Fruit fly (Drosophila melanogaster) whole organism, embryonic: ENCODE results near the gene CG10185.

ENCODE experiments used
- Atf-2 ChIP-seq: fragments of 200-800 bp; sonication (Bioruptor generic); optimal IDR thresholded peaks from 2 replicates; lab custom pipeline; 2016; ENCODE audit warnings: missing biosample characterization, missing genetic modification characterization
- Atf6 ChIP-seq: fragments of 200-800 bp; sonication (Bioruptor generic); IDR thresholded peaks from 2 replicates; pipeline ENCODE4 v1.3.6; 2022; ENCODE audit warnings: missing biosample characterization, missing genetic modification characterization
- Blimp-1 ChIP-seq: fragments of 200-800 bp; sonication (Bioruptor generic); optimal IDR thresholded peaks from 3 replicates; lab custom pipeline; 2018; ENCODE audit warnings: missing biosample characterization, missing genetic modification characterization, mild to moderate bottlenecking, moderate library complexity, missing genetic modification reagents
- CG10209 ChIP-seq: fragments of 200-800 bp; sonication (Bioruptor generic); optimal IDR thresholded peaks from 3 replicates; lab custom pipeline; 2017; ENCODE audit warnings: missing biosample characterization, mild to moderate bottlenecking, missing genetic modification characterization, missing genetic modification reagents
- CG10321 ChIP-seq: fragments of 200-800 bp; sonication (Bioruptor generic); IDR thresholded peaks from 2 replicates; pipeline ENCODE4 v1.3.6; 2022; ENCODE audit warnings: missing biosample characterization, missing genetic modification characterization
- CG11560 ChIP-seq: fragments of 200-800 bp; sonication (Bioruptor generic); IDR thresholded peaks from 3 replicates; pipeline ENCODE4 v1.3.6; 2022; ENCODE audit warnings: missing biosample characterization, missing genetic modification characterization
- CG12219 ChIP-seq: fragments of 200-800 bp; sonication (Bioruptor generic); optimal IDR thresholded peaks from 3 replicates; lab custom pipeline; 2018; ENCODE audit warnings: missing biosample characterization, mild to moderate bottlenecking, missing genetic modification characterization
- CG12236 ChIP-seq: fragments of 200-800 bp; sonication (Bioruptor generic); optimal IDR thresholded peaks from 2 replicates; lab custom pipeline; 2016; ENCODE audit warnings: missing biosample characterization, missing genetic modification characterization
- CG12744 ChIP-seq: fragments of 200-800 bp; sonication (Bioruptor generic); optimal IDR thresholded peaks from 2 replicates; lab custom pipeline; 2016; ENCODE audit warnings: missing biosample characterization, missing genetic modification characterization
- CG12769 ChIP-seq: fragments of 200-800 bp; sonication (Bioruptor generic); optimal IDR thresholded peaks from 2 replicates; lab custom pipeline; 2019; ENCODE audit warnings: missing biosample characterization, mild to moderate bottlenecking, missing genetic modification characterization, moderate library complexity
- CG13775 ChIP-seq: fragments of 200-800 bp; sonication (Bioruptor generic); optimal IDR thresholded peaks from 3 replicates; lab custom pipeline; 2017; ENCODE audit warnings: missing biosample characterization, mild to moderate bottlenecking, missing genetic modification characterization
- CG14014 ChIP-seq: fragments of 200-800 bp; sonication (Bioruptor generic); IDR thresholded peaks from 2 replicates; pipeline ENCODE4 v1.3.6; 2022; ENCODE audit warnings: missing biosample characterization, missing genetic modification characterization
- CG1602 ChIP-seq: fragments of 200-800 bp; sonication (Bioruptor generic); optimal IDR thresholded peaks from 3 replicates; lab custom pipeline; 2016; ENCODE audit warnings: missing biosample characterization, missing genetic modification characterization
- CG1647 ChIP-seq: fragments of 200-800 bp; sonication (Bioruptor generic); optimal IDR thresholded peaks from 3 replicates; lab custom pipeline; 2016; ENCODE audit warnings: missing biosample characterization, missing genetic modification characterization
- CG17802 ChIP-seq: fragments of 200-800 bp; sonication (Bioruptor generic); optimal IDR thresholded peaks from 2 replicates; lab custom pipeline; 2018; ENCODE audit warnings: missing biosample characterization, mild to moderate bottlenecking, missing genetic modification characterization, moderate library complexity
- CG17829 ChIP-seq: fragments of 200-800 bp; optimal IDR thresholded peaks from 2 replicates; lab custom pipeline; 2019; ENCODE audit warnings: missing biosample characterization, mild to moderate bottlenecking, missing genetic modification characterization, moderate library complexity
- CG31365 ChIP-seq: fragments of 200-800 bp; sonication (Bioruptor generic); optimal IDR thresholded peaks from 2 replicates; lab custom pipeline; 2018; ENCODE audit warnings: missing biosample characterization, mild to moderate bottlenecking, missing genetic modification characterization
- CG32772 ChIP-seq: fragments of 200-800 bp; sonication (Bioruptor generic); IDR thresholded peaks from 2 replicates; pipeline ENCODE4 v1.3.6; 2022; ENCODE audit warnings: missing biosample characterization, missing genetic modification characterization
- CG6765 ChIP-seq: fragments of 200-800 bp; sonication (Bioruptor generic); optimal IDR thresholded peaks from 3 replicates; lab custom pipeline; 2017; ENCODE audit warnings: missing biosample characterization, mild to moderate bottlenecking, missing genetic modification characterization
- CG6813 ChIP-seq: fragments of 200-800 bp; sonication (Bioruptor generic); optimal IDR thresholded peaks from 2 replicates; lab custom pipeline; 2017; ENCODE audit warnings: missing biosample characterization, missing genetic modification characterization, mild to moderate bottlenecking, moderate library complexity, missing genetic modification reagents
- CG7357 ChIP-seq: fragments of 200-800 bp; sonication (Bioruptor generic); IDR thresholded peaks from 3 replicates; pipeline ENCODE4 v1.3.6; 2022; ENCODE audit warnings: missing biosample characterization, missing genetic modification characterization
- CG9609 ChIP-seq: fragments of 200-800 bp; sonication (Bioruptor generic); optimal IDR thresholded peaks from 3 replicates; lab custom pipeline; 2016; ENCODE audit warnings: missing biosample characterization, missing genetic modification characterization
- CrebB ChIP-seq: fragments of 200-800 bp; sonication (Bioruptor generic); optimal IDR thresholded peaks from 3 replicates; lab custom pipeline; 2018; ENCODE audit warnings: missing biosample characterization, mild to moderate bottlenecking, missing genetic modification characterization
- Dek ChIP-seq: fragments of 200-800 bp; sonication (Bioruptor generic); optimal IDR thresholded peaks from 3 replicates; lab custom pipeline; 2019; ENCODE audit warnings: missing biosample characterization, mild to moderate bottlenecking, missing genetic modification characterization, moderate library complexity
- Doc3 ChIP-seq: fragments of 200-800 bp; sonication (Bioruptor generic); IDR thresholded peaks from 3 replicates; pipeline ENCODE4 v1.3.6; 2022; ENCODE audit warnings: missing biosample characterization, missing genetic modification characterization; ENCODE audit not compliant: partially characterized antibody
- Fer1 ChIP-seq: fragments of 200-800 bp; sonication (Bioruptor generic); optimal IDR thresholded peaks from 2 replicates; lab custom pipeline; 2017; ENCODE audit warnings: missing biosample characterization, mild to moderate bottlenecking, missing genetic modification characterization
- H15 ChIP-seq: fragments of 200-800 bp; sonication (Bioruptor generic); IDR thresholded peaks from 3 replicates; pipeline ENCODE4 v1.3.6; 2022; ENCODE audit warnings: missing biosample characterization, missing genetic modification characterization
- Hand ChIP-seq: fragments of 200-800 bp; sonication (Bioruptor generic); optimal IDR thresholded peaks from 2 replicates; lab custom pipeline; 2017; ENCODE audit warnings: mild to moderate bottlenecking, missing biosample characterization, missing genetic modification reagents, missing genetic modification characterization
- HmgD ChIP-seq: fragments of 200-800 bp; sonication (Bioruptor generic); optimal IDR thresholded peaks from 3 replicates; lab custom pipeline; 2016; ENCODE audit warnings: missing biosample characterization, missing genetic modification characterization
- Jarid2 ChIP-seq: fragments of 200-800 bp; sonication (Bioruptor generic); optimal IDR thresholded peaks from 3 replicates; lab custom pipeline; 2017; ENCODE audit warnings: mild to moderate bottlenecking, missing biosample characterization, missing genetic modification reagents, missing genetic modification characterization
- MBD-R2 ChIP-seq: fragments of 200-800 bp; sonication (Bioruptor generic); IDR thresholded peaks from 2 replicates; pipeline ENCODE4 v1.3.6; 2022; ENCODE audit warnings: missing biosample characterization, missing genetic modification characterization
- Med ChIP-seq: fragments of 200-800 bp; sonication (Bioruptor generic); peaks from one replicate; lab custom pipeline; 2016; ENCODE audit warnings: missing biosample characterization, missing genetic modification characterization, mild to moderate bottlenecking, inconsistent platforms, moderate library complexity
- Mrtf ChIP-seq: fragments of 200-800 bp; sonication (Bioruptor generic); IDR thresholded peaks from 3 replicates; pipeline ENCODE4 v1.3.6; 2022; ENCODE audit warnings: missing biosample characterization, missing genetic modification characterization
- NC2β ChIP-seq: fragments of 200-800 bp; sonication (Bioruptor generic); optimal IDR thresholded peaks from 2 replicates; lab custom pipeline; 2016; ENCODE audit warnings: missing biosample characterization, missing genetic modification characterization
- fru ChIP-seq: fragments of >200 bp; optimal IDR thresholded peaks from 2 replicates; lab custom pipeline; 2017
- ftz-f1 ChIP-seq: fragments of 200-800 bp; sonication (Bioruptor generic); optimal IDR thresholded peaks from 2 replicates; lab custom pipeline; 2016; ENCODE audit warnings: missing biosample characterization, missing genetic modification characterization
- h ChIP-seq: fragments of >200 bp; optimal IDR thresholded peaks from 2 replicates; lab custom pipeline; 2017
- knrl ChIP-seq: fragments of 200-800 bp; sonication (Bioruptor generic); IDR thresholded peaks from 3 replicates; pipeline ENCODE4 v1.3.6; 2022; ENCODE audit warnings: missing biosample characterization, missing genetic modification characterization; ENCODE audit not compliant: partially characterized antibody
- maf-S ChIP-seq: fragments of 200-800 bp; sonication (Bioruptor generic); optimal IDR thresholded peaks from 2 replicates; lab custom pipeline; 2016; ENCODE audit warnings: missing biosample characterization, missing genetic modification characterization
- nerfin-2 ChIP-seq: fragments of 200-800 bp; sonication (Bioruptor generic); IDR thresholded peaks from 2 replicates; pipeline ENCODE4 v1.3.6; 2022; ENCODE audit warnings: missing biosample characterization, missing genetic modification characterization; ENCODE audit not compliant: partially characterized antibody
- p53 ChIP-seq: fragments of 200-800 bp; sonication (Bioruptor generic); optimal IDR thresholded peaks from 2 replicates; lab custom pipeline; 2016; ENCODE audit warnings: missing biosample characterization, missing genetic modification characterization
- phol ChIP-seq: fragments of 200-800 bp; sonication (Bioruptor generic); optimal IDR thresholded peaks from 3 replicates; lab custom pipeline; 2018; ENCODE audit warnings: missing biosample characterization, mild to moderate bottlenecking, missing genetic modification characterization, moderate library complexity
- sens-2 ChIP-seq: fragments of 200-800 bp; sonication (Bioruptor generic); IDR thresholded peaks from 2 replicates; pipeline ENCODE4 v1.3.6; 2022; ENCODE audit warnings: missing biosample characterization, missing genetic modification characterization
- ssp ChIP-seq: fragments of 200-800 bp; sonication (Bioruptor generic); IDR thresholded peaks from 2 replicates; pipeline ENCODE4 v1.3.6; 2022; ENCODE audit warnings: missing biosample characterization, missing genetic modification characterization
- tna ChIP-seq: fragments of 200-800 bp; sonication (Bioruptor generic); IDR thresholded peaks from 2 replicates; pipeline ENCODE4 v1.3.6; 2022; ENCODE audit warnings: missing biosample characterization, missing genetic modification characterization; ENCODE audit not compliant: partially characterized antibody
- tup ChIP-seq: fragments of 200-800 bp; sonication (Bioruptor generic); optimal IDR thresholded peaks from 2 replicates; lab custom pipeline; 2016; ENCODE audit warnings: missing biosample characterization, mild to moderate bottlenecking, missing genetic modification characterization, moderate library complexity
- unpg ChIP-seq: fragments of 200-800 bp; sonication (Bioruptor generic); optimal IDR thresholded peaks from 3 replicates; lab custom pipeline; 2018; ENCODE audit warnings: missing biosample characterization, mild to moderate bottlenecking, missing genetic modification characterization, moderate library complexity
- vnd ChIP-seq: fragments of 200-800 bp; sonication (Bioruptor generic); IDR thresholded peaks from 3 replicates; pipeline ENCODE4 v1.3.6; 2022; ENCODE audit warnings: missing biosample characterization, missing genetic modification characterization; ENCODE audit not compliant: partially characterized antibody
- vvl ChIP-seq: fragments of 200-800 bp; sonication (Bioruptor generic); IDR thresholded peaks from 2 replicates; pipeline ENCODE4 v1.3.6; 2022; ENCODE audit warnings: missing biosample characterization, missing genetic modification characterization
- z ChIP-seq: fragments of 200-800 bp; sonication (Bioruptor generic); IDR thresholded peaks from 3 replicates; pipeline ENCODE4 v1.3.6; 2022; ENCODE audit warnings: missing biosample characterization, missing genetic modification characterization
- zf30C ChIP-seq: fragments of 200-800 bp; sonication (Bioruptor generic); optimal IDR thresholded peaks from 3 replicates; lab custom pipeline; 2018; ENCODE audit warnings: missing biosample characterization, mild to moderate bottlenecking, missing genetic modification characterization

Gene CG10185

dm6 chr3R:16050621-16051328 lies 16.6 kb downstream of the CG10185 start, which contains the start of gene msps (continued):
- no peak for TF ChIP-seq Fer1 (GFP tag; lab: Kevin White, UChicago)
- TF ChIP-seq Atf-2 (GFP tag; lab: Kevin White, UChicago), result no peak
- TF ChIP-seq CG10209 (GFP tag; lab: Kevin White, UChicago), result no peak
- no peak for TF ChIP-seq Dek (tag; lab: Kevin White, UChicago)
- no peak for TF ChIP-seq z
- TF ChIP-seq CG12744 (GFP tag; lab: Kevin White, UChicago), result no peak
- no peak for TF ChIP-seq CG17802 (tag; lab: Kevin White, UChicago)
- TF ChIP-seq phol (tag; lab: Kevin White, UChicago), result peak; percentile 3
- TF ChIP-seq CG32772 (GFP tag; lab: Robert Waterston, UW), result no peak
- no peak for TF ChIP-seq vvl (GFP tag; lab: Robert Waterston, UW)
- TF ChIP-seq CG14014 (GFP tag; lab: Robert Waterston, UW), result no peak
- no peak for TF ChIP-seq Jarid2
- TF ChIP-seq CG1647, result no peak
- no peak for TF ChIP-seq NC2β (GFP tag; lab: Kevin White, UChicago)
- no peak for TF ChIP-seq CG13775 (GFP tag; lab: Kevin White, UChicago)
- no peak for TF ChIP-seq zf30C (GFP tag; lab: Kevin White, UChicago)
- no peak for TF ChIP-seq CG12219 (GFP tag; lab: Kevin White, UChicago)
- TF ChIP-seq Mrtf (GFP tag; lab: Robert Waterston, UW), result no peak
- TF ChIP-seq CG6765 (GFP tag; lab: Kevin White, UChicago), result no peak
- no peak for TF ChIP-seq maf-S (GFP tag; lab: Kevin White, UChicago)
- peak; percentile 45; the same call in 2 of the 3 replicates for TF ChIP-seq knrl (GFP tag; lab: Robert Waterston, UW)
- no peak for TF ChIP-seq CG10321 (GFP tag; lab: Robert Waterston, UW)
- TF ChIP-seq CG12769, result no peak
- no peak for TF ChIP-seq sens-2 (GFP tag; lab: Robert Waterston, UW)
- TF ChIP-seq CG6813, result no peak
- TF ChIP-seq h (lab: Kevin White, UChicago), result no peak
- TF ChIP-seq HmgD (GFP tag; lab: Kevin White, UChicago), result no peak
- TF ChIP-seq Blimp-1, result no peak
- TF ChIP-seq nerfin-2, result peak; percentile 78
- no peak for TF ChIP-seq unpg (GFP tag; lab: Kevin White, UChicago)
- no peak for TF ChIP-seq CG12236 (GFP tag; lab: Kevin White, UChicago)
- no peak for TF ChIP-seq ftz-f1 (GFP tag; lab: Kevin White, UChicago)

- TF ChIP-seq H15 (GFP tag; lab: Robert Waterston, UW) (peak; percentile 39; the same call in 1 of the 3 replicates), tup (GFP tag; lab: Kevin White, UChicago) (no peak), vnd (peak; percentile 79), Atf6 (GFP tag; lab: Robert Waterston, UW) (no peak), ssp (peak; percentile 34; the same call in 1 of the 2 replicates), tna (GFP tag; lab: Robert Waterston, UW) (peak; percentile 53), Med (GFP tag; lab: Kevin White, UChicago) (peak; percentile 92), CG7357 (GFP tag; lab: Robert Waterston, UW) (no peak), CG11560 (tag; lab: Robert Waterston, UW) (peak; percentile 95), CG31365 (no peak), CG17829 (tag; lab: Kevin White, UChicago) (peak; percentile 59), p53 (peak; percentile 23), CG1602 (GFP tag; lab: Kevin White, UChicago) (peak; percentile 0), CG9609 (GFP tag; lab: Kevin White, UChicago) (peak; percentile 41), CrebB (tag; lab: Kevin White, UChicago) (no peak), Doc3 (GFP tag; lab: Robert Waterston, UW) (peak; percentile 81), fru (lab: Kevin White, UChicago) (no peak), MBD-R2 (peak; percentile 79), Hand (GFP tag; lab: Kevin White, UChicago) (no peak)
These were observed 18.0 kb downstream of the CG10185 start, which contains the start of the genes IKKbeta and CG5013 for dm6 chr3R:16049369-16049768. IKKbeta (minus strand) TSS chr3R:16049421. CG5013 (plus strand) TSS chr3R:16049670.
